Fruit fly (Drosophila melanogaster) whole organism, wandering third instar larva: ENCODE results near the gene Loxl1.

Experiments
- Abd-B ChIP-seq: fragments of >200 bp; optimal IDR thresholded peaks from 2 replicates; lab custom pipeline; 2017; ENCODE audit warnings: missing biosample characterization, missing genetic modification characterization
- CG32264 ChIP-seq: fragments of 200-800 bp; sonication (Bioruptor generic); optimal IDR thresholded peaks from 2 replicates; lab custom pipeline; 2016; ENCODE audit warnings: missing biosample characterization, missing genetic modification characterization
- GATAd ChIP-seq: sonication (Bioruptor generic); optimal IDR thresholded peaks from 2 replicates; lab custom pipeline; 2016; ENCODE audit warnings: missing biosample characterization, missing genetic modification characterization

dm6 chr3R:31443455-31443854, 16.2 kb downstream of the Loxl1 start:
- TF ChIP-seq CG32264 (GFP tag; lab: Kevin White, UChicago) (no peak), Abd-B (GFP tag; lab: Kevin White, UChicago) (no peak), GATAd (GFP tag; lab: Kevin White, UChicago) (no peak)
